Fruit fly (Drosophila melanogaster) whole organism, prepupa: ENCODE measurements around the gene SrpRalpha.

Experiments
- Blimp-1 ChIP-seq: fragments of 200-800 bp; sonication (Bioruptor generic); optimal IDR thresholded peaks from 3 replicates; lab custom pipeline; 2017; ENCODE audit warnings: missing biosample characterization, missing genetic modification characterization, mild to moderate bottlenecking, moderate library complexity, missing genetic modification reagents
- CG10631 ChIP-seq: fragments of 200-800 bp; sonication (Bioruptor generic); optimal IDR thresholded peaks from 2 replicates; lab custom pipeline; 2016; ENCODE audit warnings: missing biosample characterization, missing genetic modification characterization
- CG10669 ChIP-seq: fragments of 200-800 bp; sonication (Bioruptor generic); optimal IDR thresholded peaks from 3 replicates; lab custom pipeline; 2018; ENCODE audit warnings: missing biosample characterization, mild to moderate bottlenecking, missing genetic modification characterization, moderate library complexity
- CG11294 ChIP-seq: fragments of 200-800 bp; sonication (Bioruptor generic); IDR thresholded peaks from 2 replicates; pipeline ENCODE4 v1.3.6; 2022; ENCODE audit warnings: missing biosample characterization, missing genetic modification characterization
- CG11902 ChIP-seq: fragments of 200-800 bp; sonication (Bioruptor generic); optimal IDR thresholded peaks from 3 replicates; lab custom pipeline; 2016; ENCODE audit warnings: missing biosample characterization, missing genetic modification characterization
- CG15336 ChIP-seq: fragments of 200-800 bp; sonication (Bioruptor generic); IDR thresholded peaks from 2 replicates; pipeline ENCODE4 v1.3.6; 2022; ENCODE audit warnings: missing biosample characterization, missing genetic modification characterization
- CG1621 ChIP-seq: fragments of 200-800 bp; sonication (Bioruptor generic); optimal IDR thresholded peaks from 3 replicates; lab custom pipeline; 2018; ENCODE audit warnings: missing biosample characterization, mild to moderate bottlenecking, missing genetic modification characterization
- CG3032 ChIP-seq: fragments of 200-800 bp; optimal IDR thresholded peaks from 2 replicates; lab custom pipeline; 2019; ENCODE audit warnings: missing biosample characterization, mild to moderate bottlenecking, missing genetic modification characterization, moderate library complexity
- CG31627 ChIP-seq: fragments of 200-800 bp; sonication (Bioruptor generic); optimal IDR thresholded peaks from 3 replicates; lab custom pipeline; 2016; ENCODE audit warnings: missing biosample characterization, missing genetic modification characterization
- CG32006 ChIP-seq: fragments of 200-800 bp; sonication (Bioruptor generic); optimal IDR thresholded peaks from 3 replicates; lab custom pipeline; 2017; ENCODE audit warnings: missing biosample characterization, mild to moderate bottlenecking, missing genetic modification characterization
- CG34406 ChIP-seq: fragments of 200-800 bp; sonication (Bioruptor generic); optimal IDR thresholded peaks from 3 replicates; lab custom pipeline; 2016; ENCODE audit warnings: missing biosample characterization, missing genetic modification characterization
- CG4318 ChIP-seq: fragments of 200-800 bp; sonication (Bioruptor generic); optimal IDR thresholded peaks from 3 replicates; lab custom pipeline; 2017; ENCODE audit warnings: missing biosample characterization, mild to moderate bottlenecking, missing genetic modification characterization
- CG6163 ChIP-seq: fragments of 200-800 bp; sonication (Bioruptor generic); IDR thresholded peaks from 3 replicates; pipeline ENCODE4 v1.3.6; 2022; ENCODE audit warnings: missing biosample characterization, missing genetic modification characterization
- CG6276 ChIP-seq: fragments of 200-800 bp; sonication (Bioruptor generic); optimal IDR thresholded peaks from 2 replicates; lab custom pipeline; 2017; ENCODE audit warnings: missing biosample characterization, mild to moderate bottlenecking, missing genetic modification characterization
- CG6808 ChIP-seq: fragments of 200-800 bp; sonication (Bioruptor generic); optimal IDR thresholded peaks from 3 replicates; lab custom pipeline; 2017; ENCODE audit warnings: missing biosample characterization, missing genetic modification characterization, mild to moderate bottlenecking, moderate library complexity, missing genetic modification reagents
- CG6854 ChIP-seq: fragments of 200-800 bp; sonication (Bioruptor generic); optimal IDR thresholded peaks from 2 replicates; lab custom pipeline; 2017; ENCODE audit warnings: missing biosample characterization, mild to moderate bottlenecking, missing genetic modification characterization
- CG7368 ChIP-seq: fragments of 200-800 bp; sonication (Bioruptor generic); optimal IDR thresholded peaks from 3 replicates; lab custom pipeline; 2016; ENCODE audit warnings: missing biosample characterization, missing genetic modification characterization
- CG8119 ChIP-seq: fragments of 200-800 bp; sonication (Bioruptor generic); IDR thresholded peaks from 3 replicates; pipeline ENCODE4 v1.3.6; 2022; ENCODE audit warnings: missing biosample characterization, missing genetic modification characterization
- CG8319 ChIP-seq: fragments of 200-800 bp; sonication (Bioruptor generic); optimal IDR thresholded peaks from 3 replicates; lab custom pipeline; 2016; ENCODE audit warnings: missing biosample characterization, missing genetic modification characterization
- CG8632 ChIP-seq: fragments of 200-800 bp; sonication (Bioruptor generic); optimal IDR thresholded peaks from 3 replicates; lab custom pipeline; 2016; ENCODE audit warnings: missing biosample characterization, missing genetic modification characterization
- Eip78C ChIP-seq: fragments of 200-800 bp; sonication (Bioruptor generic); peaks from one replicate; lab custom pipeline; 2016; ENCODE audit warnings: missing biosample characterization, missing genetic modification characterization
- Eip93F ChIP-seq: fragments of 200-800 bp; sonication (Bioruptor generic); optimal IDR thresholded peaks from 2 replicates; lab custom pipeline; 2016; ENCODE audit warnings: missing biosample characterization, mild to moderate bottlenecking, missing genetic modification characterization
- Ets21C ChIP-seq: fragments of 200-800 bp; sonication (Bioruptor generic); optimal IDR thresholded peaks from 3 replicates; lab custom pipeline; 2016; ENCODE audit warnings: missing biosample characterization, missing genetic modification characterization
- Ets96B ChIP-seq: fragments of 200-800 bp; optimal IDR thresholded peaks from 2 replicates; lab custom pipeline; 2019; ENCODE audit warnings: missing biosample characterization, mild to moderate bottlenecking, missing genetic modification characterization, moderate library complexity
- Gug ChIP-seq: fragments of 200-800 bp; sonication (Bioruptor generic); IDR thresholded peaks from 2 replicates; pipeline ENCODE4 v1.3.6; 2022; ENCODE audit warnings: missing biosample characterization, missing genetic modification characterization
- Hr4 ChIP-seq: fragments of 200-800 bp; sonication (Bioruptor generic); optimal IDR thresholded peaks from 3 replicates; lab custom pipeline; 2016; ENCODE audit warnings: missing biosample characterization, missing genetic modification characterization
- Met ChIP-seq: fragments of 200-800 bp; sonication (Bioruptor generic); optimal IDR thresholded peaks from 3 replicates; lab custom pipeline; 2016; ENCODE audit warnings: missing biosample characterization, missing genetic modification characterization
- Smox ChIP-seq: fragments of 200-800 bp; sonication (Bioruptor generic); optimal IDR thresholded peaks from 3 replicates; lab custom pipeline; 2016; ENCODE audit warnings: missing biosample characterization, missing genetic modification characterization
- Sox102F ChIP-seq: fragments of 200-800 bp; sonication (Bioruptor generic); optimal IDR thresholded peaks from 2 replicates; lab custom pipeline; 2016; ENCODE audit warnings: missing biosample characterization, mild to moderate bottlenecking, missing genetic modification characterization
- achi ChIP-seq: fragments of 200-800 bp; sonication (Bioruptor generic); optimal IDR thresholded peaks from 3 replicates; lab custom pipeline; 2016; ENCODE audit warnings: missing biosample characterization, missing genetic modification characterization
- acj6 ChIP-seq: fragments of 200-800 bp; sonication (Bioruptor generic); optimal IDR thresholded peaks from 3 replicates; lab custom pipeline; 2016; ENCODE audit warnings: missing biosample characterization, missing genetic modification characterization
- cyc ChIP-seq: fragments of 200-800 bp; sonication (Bioruptor generic); optimal IDR thresholded peaks from 3 replicates; lab custom pipeline; 2016; ENCODE audit warnings: missing biosample characterization, missing genetic modification characterization
- dsx ChIP-seq: fragments of 200-800 bp; optimal IDR thresholded peaks from 3 replicates; lab custom pipeline; 2019; ENCODE audit warnings: missing biosample characterization, mild to moderate bottlenecking, missing genetic modification characterization, moderate library complexity; ENCODE audit not compliant: poor library complexity, severe bottlenecking
- eg ChIP-seq: fragments of 200-800 bp; sonication (Bioruptor generic); IDR thresholded peaks from 3 replicates; pipeline ENCODE4 v1.3.6; 2022; ENCODE audit warnings: missing biosample characterization, missing genetic modification characterization
- esn ChIP-seq: fragments of 200-800 bp; sonication (Bioruptor generic); optimal IDR thresholded peaks from 2 replicates; lab custom pipeline; 2016; ENCODE audit warnings: missing biosample characterization, mild to moderate bottlenecking, missing genetic modification characterization, moderate library complexity
- fd85E ChIP-seq: fragments of 200-800 bp; sonication (Bioruptor generic); optimal IDR thresholded peaks from 3 replicates; lab custom pipeline; 2016; ENCODE audit warnings: missing biosample characterization, missing genetic modification characterization
- fkh ChIP-seq: fragments of 200-800 bp; sonication (Bioruptor generic); optimal IDR thresholded peaks from 3 replicates; lab custom pipeline; 2017; ENCODE audit warnings: missing biosample characterization, mild to moderate bottlenecking, missing genetic modification characterization, moderate library complexity
- pdm3 ChIP-seq: fragments of 200-800 bp; sonication (Bioruptor generic); optimal IDR thresholded peaks from 3 replicates; lab custom pipeline; 2016; ENCODE audit warnings: missing biosample characterization, missing genetic modification characterization
- salr ChIP-seq, 2 experiments: fragments of 200-800 bp; sonication (Bioruptor generic); optimal IDR thresholded peaks; 3 replicates each; lab custom pipeline; 2016 to 2018; ENCODE audit warnings: missing biosample characterization in 2 of 2, missing genetic modification characterization in 2 of 2, mild to moderate bottlenecking in 1 of 2
- spab ChIP-seq: fragments of 200-800 bp; sonication (Bioruptor generic); optimal IDR thresholded peaks from 2 replicates; lab custom pipeline; 2017; ENCODE audit warnings: missing biosample characterization, mild to moderate bottlenecking, missing genetic modification characterization, missing genetic modification reagents
- svp ChIP-seq: fragments of 200-800 bp; sonication (Bioruptor generic); peaks from one replicate; lab custom pipeline; 2016; ENCODE audit warnings: missing biosample characterization, missing genetic modification characterization
- topi ChIP-seq: fragments of 200-800 bp; sonication (Bioruptor generic); optimal IDR thresholded peaks from 3 replicates; lab custom pipeline; 2016; ENCODE audit warnings: missing biosample characterization, missing genetic modification characterization
- vri ChIP-seq: fragments of 200-800 bp; sonication (Bioruptor generic); optimal IDR thresholded peaks from 3 replicates; lab custom pipeline; 2016; ENCODE audit warnings: missing biosample characterization, mild to moderate bottlenecking, missing genetic modification characterization

The SrpRalpha gene

DNA sequence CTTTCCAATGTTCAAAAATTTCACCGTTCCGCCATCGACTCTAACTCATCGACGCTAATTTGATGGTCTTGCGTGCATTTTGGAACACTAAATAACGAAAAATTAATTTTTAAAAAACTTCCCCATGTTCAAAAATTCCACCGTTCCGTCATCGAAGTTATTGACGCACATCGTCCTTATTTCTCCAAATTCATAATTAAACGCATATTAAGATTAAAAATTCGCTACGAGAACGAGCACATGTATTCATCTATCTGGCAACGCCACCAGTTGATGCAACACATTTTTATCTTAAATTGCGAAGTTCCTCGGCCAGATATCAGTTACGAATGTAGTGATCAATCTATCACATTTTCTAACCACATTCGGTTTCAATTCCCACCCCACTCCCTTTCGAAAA, 20.3 kb upstream of the SrpRalpha start, which contains the start of gene Lint-1 (continued):
- TF ChIP-seq CG8632 (GFP tag; lab: Kevin White, UChicago) (peak; percentile 5), vri (GFP tag; lab: Kevin White, UChicago) (peak; percentile 54), esn (GFP tag; lab: Kevin White, UChicago) (peak; percentile 16), svp (GFP tag; lab: Kevin White, UChicago) (peak; percentile 69), cyc (GFP tag; lab: Kevin White, UChicago) (peak; percentile 27)

DNA sequence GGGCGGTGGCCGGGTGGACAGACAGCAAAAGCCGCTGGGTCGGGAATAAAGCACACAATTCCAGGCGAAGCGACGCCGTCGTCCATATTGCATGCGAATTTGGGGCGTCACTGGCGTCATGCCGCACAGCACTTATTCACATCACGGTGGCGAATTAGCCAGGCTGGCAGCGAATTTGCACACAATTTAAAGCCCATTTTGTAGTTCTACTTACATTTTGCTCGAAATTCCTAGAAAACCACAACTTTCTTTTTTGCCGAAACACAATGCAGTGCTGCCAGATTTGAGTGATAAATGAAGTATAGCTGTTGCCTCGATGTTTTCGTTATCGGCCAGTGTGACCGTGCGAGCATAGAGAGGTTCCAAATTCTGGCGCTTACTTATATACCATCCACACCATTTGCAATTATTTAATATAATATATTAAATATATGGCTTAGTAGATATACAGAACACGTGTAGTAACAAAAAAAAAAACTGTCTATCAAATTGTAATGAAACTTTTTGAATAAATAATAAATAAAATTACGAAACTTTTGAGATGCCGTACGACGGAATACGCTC, 19.5 kb upstream of the SrpRalpha start, which contains the start of gene Ran:
Gene Ran, minus strand, starts transcription at position 445 of the 564 bp plus-strand sequence.
- TF ChIP-seq svp (GFP tag; lab: Kevin White, UChicago) (peak; percentile 24), pdm3 (GFP tag; lab: Kevin White, UChicago) (no peak), Eip93F (GFP tag; lab: Kevin White, UChicago) (no peak), CG8119 (GFP tag; lab: Robert Waterston, UW) (no peak), Eip78C (GFP tag; lab: Kevin White, UChicago) (no peak), fd85E (GFP tag; lab: Kevin White, UChicago) (no peak), dsx (GFP tag; lab: Kevin White, UChicago) (no peak), eg (GFP tag; lab: Robert Waterston, UW) (0 out of 3 replicates have a peak, but pooled peaks have one; percentile 15), CG11294 (GFP tag; lab: Robert Waterston, UW) (no peak), CG6854 (peak; percentile 44), CG6163 (peak; percentile 34; the same call in 1 of the 3 replicates), CG4318 (no peak)

DNA sequence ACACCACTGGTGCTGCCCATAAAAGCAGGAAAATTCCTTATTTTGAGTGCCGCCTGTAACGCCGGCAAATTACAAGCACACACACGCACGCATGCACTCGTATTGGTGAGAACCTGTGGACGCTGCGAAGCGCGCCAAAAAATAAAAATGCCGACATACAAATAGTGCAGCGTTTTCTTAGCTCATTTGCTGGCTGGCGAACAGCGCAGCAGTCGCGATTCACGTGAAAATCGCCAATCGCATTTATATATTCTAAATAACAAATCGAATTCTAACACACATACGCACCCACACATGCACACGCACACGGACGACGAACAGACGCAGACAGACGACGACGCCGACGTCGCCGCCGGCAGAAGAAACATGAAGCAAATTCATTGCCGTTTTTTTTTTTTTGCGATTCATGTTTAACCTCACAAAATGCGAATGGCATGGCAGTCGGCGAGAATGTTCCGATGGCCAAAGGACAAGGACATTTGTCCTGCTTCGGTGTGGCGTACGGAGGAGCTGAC, 18.7 kb upstream of the SrpRalpha start:
- TF ChIP-seq Gug (GFP tag; lab: Robert Waterston, UW) (no peak), CG6276 (peak; percentile 13), CG6808 (GFP tag; lab: Kevin White, UChicago) (peak; percentile 3), Sox102F (GFP tag; lab: Kevin White, UChicago) (peak; percentile 1), CG6163 (0 out of 3 replicates have a peak, but pooled peaks have one; percentile 5), fkh (no peak), CG15336 (GFP tag; lab: Robert Waterston, UW) (0 out of 2 replicates have a peak, but pooled peaks have one; percentile 7), CG8119 (GFP tag; lab: Robert Waterston, UW) (peak; percentile 28; the same call in 1 of the 3 replicates), Smox (no peak), CG1621 (tag; lab: Kevin White, UChicago) (no peak), Ets96B (tag; lab: Kevin White, UChicago) (no peak), Eip78C (GFP tag; lab: Kevin White, UChicago) (peak; percentile 30), CG10669 (GFP tag; lab: Kevin White, UChicago) (no peak)

DNA sequence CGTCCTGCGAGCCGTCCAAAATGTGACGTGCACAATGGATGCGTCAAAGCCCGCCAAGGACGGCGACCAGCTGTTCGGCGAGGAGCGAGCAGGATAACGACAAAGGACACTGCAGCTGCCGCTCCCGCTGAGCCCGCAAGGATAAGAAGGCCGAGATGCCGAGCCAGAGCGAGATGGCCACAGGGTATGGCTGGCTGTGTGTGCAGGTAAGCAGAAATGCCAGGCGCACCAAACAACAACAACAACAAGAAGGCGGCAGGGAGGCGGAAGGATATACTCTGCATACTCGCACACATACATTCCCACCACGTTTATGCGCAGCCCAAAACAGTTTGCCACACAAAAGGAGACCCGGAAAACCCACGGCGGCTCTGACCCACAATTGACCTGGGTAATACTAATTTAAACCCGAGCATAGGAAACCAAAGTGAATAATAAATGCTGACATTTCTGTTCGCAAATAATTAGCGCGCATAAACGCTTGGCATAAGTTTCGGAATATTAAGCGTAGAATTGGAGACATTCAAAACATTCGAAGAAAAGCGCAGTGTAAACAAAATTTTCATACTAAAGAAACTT, 17.8 kb upstream of the SrpRalpha start:
- peak; percentile 37 for TF ChIP-seq pdm3 (GFP tag; lab: Kevin White, UChicago)
- TF ChIP-seq cyc (GFP tag; lab: Kevin White, UChicago) = peak; percentile 1
- peak; percentile 76 for TF ChIP-seq svp (GFP tag; lab: Kevin White, UChicago)
- TF ChIP-seq spab (GFP tag; lab: Kevin White, UChicago) = no peak
- peak; percentile 25 for TF ChIP-seq Hr4 (GFP tag; lab: Kevin White, UChicago)
- peak; percentile 76 for TF ChIP-seq eg (GFP tag; lab: Robert Waterston, UW)
- no peak for TF ChIP-seq CG1621 (tag; lab: Kevin White, UChicago)
- peak; percentile 30 for TF ChIP-seq CG32006
- TF ChIP-seq Ets21C (GFP tag; lab: Kevin White, UChicago) = no peak
- no peak for TF ChIP-seq CG6808 (GFP tag; lab: Kevin White, UChicago)
- TF ChIP-seq CG8319 = no peak
- peak; percentile 50 for TF ChIP-seq acj6 (GFP tag; lab: Kevin White, UChicago)
- TF ChIP-seq salr (GFP tag; optimal IDR thresholded peaks at IDR 0.05; lab: Kevin White, UChicago) = no peak
- no peak for TF ChIP-seq Blimp-1
- TF ChIP-seq esn (GFP tag; lab: Kevin White, UChicago) = peak; percentile 27
- TF ChIP-seq topi (GFP tag; lab: Kevin White, UChicago) = peak; percentile 51
- TF ChIP-seq CG15336 (GFP tag; lab: Robert Waterston, UW) = 0 out of 2 replicates have a peak, but pooled peaks have one; percentile 14
- peak; percentile 29 for TF ChIP-seq CG3032
- peak; percentile 30 for TF ChIP-seq CG31627
- TF ChIP-seq CG11902 (GFP tag; lab: Kevin White, UChicago) = no peak
- TF ChIP-seq CG34406 (GFP tag; lab: Kevin White, UChicago) = peak; percentile 6
- TF ChIP-seq Met (GFP tag; lab: Kevin White, UChicago) = peak; percentile 16
- peak; percentile 8 for TF ChIP-seq Smox
- TF ChIP-seq achi (GFP tag; lab: Kevin White, UChicago) = peak; percentile 14
- peak; percentile 30 for TF ChIP-seq CG7368
- TF ChIP-seq CG10631 (GFP tag; lab: Kevin White, UChicago) = no peak
